Fruit fly (Drosophila melanogaster) whole organism, embryonic: Measurements from ENCODE around the gene ric8a.
A peak's percentile ranks its signal among the peaks of the same experiment; 100 is the strongest.

Source experiments
- BEAF-32 ChIP-seq: fragments of 200-800 bp; sonication (Bioruptor generic); optimal IDR thresholded peaks from 3 replicates; lab custom pipeline; 2017; ENCODE audit warnings: missing biosample characterization, missing genetic modification characterization, mild to moderate bottlenecking, moderate library complexity, missing genetic modification reagents
- CG10147 ChIP-seq: fragments of 200-800 bp; sonication (Bioruptor generic); optimal IDR thresholded peaks from 2 replicates; lab custom pipeline; 2019; ENCODE audit warnings: missing biosample characterization, mild to moderate bottlenecking, missing genetic modification characterization, moderate library complexity
- CG11456 ChIP-seq: fragments of 200-800 bp; sonication (Bioruptor generic); IDR thresholded peaks from 3 replicates; pipeline ENCODE4 v1.3.6; 2022; ENCODE audit warnings: missing biosample characterization, missing genetic modification characterization
- CG12769 ChIP-seq: fragments of 200-800 bp; sonication (Bioruptor generic); optimal IDR thresholded peaks from 2 replicates; lab custom pipeline; 2019; ENCODE audit warnings: missing biosample characterization, mild to moderate bottlenecking, missing genetic modification characterization, moderate library complexity
- CG13287 ChIP-seq: fragments of 200-800 bp; sonication (Bioruptor generic); IDR thresholded peaks from 2 replicates; pipeline ENCODE4 v1.3.6; 2022; ENCODE audit warnings: missing biosample characterization, missing genetic modification characterization; ENCODE audit not compliant: partially characterized antibody
- CG13296 ChIP-seq: fragments of 200-800 bp; sonication (Bioruptor generic); optimal IDR thresholded peaks from 3 replicates; lab custom pipeline; 2018; ENCODE audit warnings: missing biosample characterization, mild to moderate bottlenecking, missing genetic modification characterization
- CG15011 ChIP-seq: fragments of 200-800 bp; sonication (Bioruptor generic); optimal IDR thresholded peaks from 3 replicates; lab custom pipeline; 2018; ENCODE audit warnings: missing biosample characterization, mild to moderate bottlenecking, missing genetic modification characterization
- CG15696 ChIP-seq: fragments of 200-800 bp; sonication (Bioruptor generic); optimal IDR thresholded peaks from 2 replicates; lab custom pipeline; 2019; ENCODE audit warnings: missing biosample characterization, mild to moderate bottlenecking, missing genetic modification characterization, moderate library complexity
- CG16813 ChIP-seq: fragments of 200-800 bp; sonication (Bioruptor generic); IDR thresholded peaks from 3 replicates; pipeline ENCODE4 v1.3.6; 2022; ENCODE audit warnings: missing biosample characterization, missing genetic modification characterization; ENCODE audit not compliant: partially characterized antibody
- CG18619 ChIP-seq: fragments of 200-800 bp; sonication (Bioruptor generic); optimal IDR thresholded peaks from 3 replicates; lab custom pipeline; 2017; ENCODE audit warnings: missing biosample characterization, mild to moderate bottlenecking, missing genetic modification characterization
- CG2199 ChIP-seq: fragments of 200-800 bp; sonication (Bioruptor generic); IDR thresholded peaks from 3 replicates; pipeline ENCODE4 v1.3.6; 2022; ENCODE audit warnings: missing biosample characterization, missing genetic modification characterization
- CG31365 ChIP-seq: fragments of 200-800 bp; sonication (Bioruptor generic); optimal IDR thresholded peaks from 2 replicates; lab custom pipeline; 2018; ENCODE audit warnings: missing biosample characterization, mild to moderate bottlenecking, missing genetic modification characterization
- CG32532 ChIP-seq: fragments of 200-800 bp; sonication (Bioruptor generic); IDR thresholded peaks from 2 replicates; pipeline ENCODE4 v1.3.6; 2022; ENCODE audit warnings: missing biosample characterization, missing genetic modification characterization
- CG9797 ChIP-seq: fragments of 200-800 bp; sonication (Bioruptor generic); optimal IDR thresholded peaks from 3 replicates; lab custom pipeline; 2018; ENCODE audit warnings: missing biosample characterization, mild to moderate bottlenecking, missing genetic modification characterization
- Deaf1 ChIP-seq: fragments of 200-800 bp; optimal IDR thresholded peaks from 3 replicates; lab custom pipeline; 2019; ENCODE audit warnings: missing biosample characterization, mild to moderate bottlenecking, missing genetic modification characterization, moderate library complexity
- Dref ChIP-seq: fragments of 200-800 bp; sonication (Bioruptor generic); IDR thresholded peaks from 2 replicates; pipeline ENCODE4 v1.3.6; 2022; ENCODE audit warnings: missing biosample characterization, missing genetic modification characterization
- Drgx ChIP-seq: fragments of 200-800 bp; sonication (Bioruptor generic); IDR thresholded peaks from 2 replicates; pipeline ENCODE4 v1.3.6; 2022; ENCODE audit warnings: missing biosample characterization, missing genetic modification characterization
- Elba2 ChIP-seq: fragments of 200-800 bp; sonication (Bioruptor generic); optimal IDR thresholded peaks from 3 replicates; lab custom pipeline; 2016; ENCODE audit warnings: missing biosample characterization, missing genetic modification characterization
- Ets65A ChIP-seq: fragments of 200-800 bp; sonication (Bioruptor generic); peaks from one replicate; lab custom pipeline; 2016; ENCODE audit warnings: missing biosample characterization, missing genetic modification characterization
- Hr39 ChIP-seq: fragments of >200 bp; optimal IDR thresholded peaks from 2 replicates; lab custom pipeline; 2017
- Jarid2 ChIP-seq: fragments of 200-800 bp; sonication (Bioruptor generic); optimal IDR thresholded peaks from 3 replicates; lab custom pipeline; 2017; ENCODE audit warnings: mild to moderate bottlenecking, missing biosample characterization, missing genetic modification reagents, missing genetic modification characterization
- Meics ChIP-seq: fragments of 200-800 bp; sonication (Bioruptor generic); optimal IDR thresholded peaks from 2 replicates; lab custom pipeline; 2017; ENCODE audit warnings: missing biosample characterization, mild to moderate bottlenecking, missing genetic modification characterization
- Neu2 ChIP-seq: fragments of 200-800 bp; sonication (Bioruptor generic); optimal IDR thresholded peaks from 3 replicates; lab custom pipeline; 2016; ENCODE audit warnings: missing biosample characterization, missing genetic modification characterization, borderline replicate concordance
- Nf-YB ChIP-seq: fragments of 200-800 bp; sonication (Bioruptor generic); optimal IDR thresholded peaks from 3 replicates; lab custom pipeline; 2019; ENCODE audit warnings: missing biosample characterization, mild to moderate bottlenecking, missing genetic modification characterization, moderate library complexity
- Nf-YC ChIP-seq: fragments of 200-800 bp; optimal IDR thresholded peaks from 3 replicates; lab custom pipeline; 2019; ENCODE audit warnings: missing biosample characterization, mild to moderate bottlenecking, missing genetic modification characterization, moderate library complexity
- NfI ChIP-seq: fragments of 200-800 bp; sonication (Bioruptor generic); optimal IDR thresholded peaks from 3 replicates; lab custom pipeline; 2018; ENCODE audit warnings: missing biosample characterization, mild to moderate bottlenecking, missing genetic modification characterization, moderate library complexity
- Pdp1 ChIP-seq, 2 experiments: fragments of 200-800 bp; sonication (Bioruptor generic); optimal IDR thresholded peaks; 3 replicates each; lab custom pipeline; 2016; ENCODE audit warnings: missing biosample characterization in 2 of 2, missing genetic modification characterization in 2 of 2, mild to moderate bottlenecking in 1 of 2, moderate library complexity in 1 of 2
- Sin3A ChIP-seq: fragments of >200 bp; optimal IDR thresholded peaks from 2 replicates; lab custom pipeline; 2018
- ap ChIP-seq: fragments of 200-800 bp; sonication (Bioruptor generic); IDR thresholded peaks from 2 replicates; pipeline ENCODE4 v1.3.6; 2022; ENCODE audit warnings: missing biosample characterization, missing genetic modification characterization
- bcd ChIP-seq: fragments of 200-800 bp; sonication (Bioruptor generic); optimal IDR thresholded peaks from 2 replicates; lab custom pipeline; 2017; ENCODE audit warnings: missing biosample characterization, mild to moderate bottlenecking, missing genetic modification characterization
- bsh ChIP-seq, 2 experiments: fragments of 200-800 bp; sonication (Bioruptor generic); optimal IDR thresholded peaks; 2 replicates each; lab custom pipeline; 2017 to 2018; ENCODE audit warnings: mild to moderate bottlenecking in 2 of 2, missing biosample characterization in 2 of 2, missing genetic modification characterization in 2 of 2, moderate library complexity in 1 of 2
- cad ChIP-seq: fragments of >200 bp; optimal IDR thresholded peaks from 2 replicates; lab custom pipeline; 2017; ENCODE audit warnings: missing biosample characterization, missing genetic modification characterization
- chinmo ChIP-seq: fragments of 200-800 bp; sonication (Bioruptor generic); IDR thresholded peaks from 4 replicates; pipeline ENCODE4 v1.3.6; 2022; ENCODE audit warnings: missing biosample characterization, missing genetic modification characterization; ENCODE audit not compliant: partially characterized antibody
- corto ChIP-seq: fragments of 200-800 bp; sonication (Bioruptor generic); optimal IDR thresholded peaks from 2 replicates; lab custom pipeline; 2016; ENCODE audit warnings: missing biosample characterization, mild to moderate bottlenecking, missing genetic modification characterization, moderate library complexity
- dysf ChIP-seq: fragments of 200-800 bp; sonication (Bioruptor generic); IDR thresholded peaks from 3 replicates; pipeline ENCODE4 v1.3.6; 2022; ENCODE audit warnings: missing biosample characterization, missing genetic modification characterization
- fru ChIP-seq: fragments of >200 bp; optimal IDR thresholded peaks from 2 replicates; lab custom pipeline; 2017
- gfzf ChIP-seq: fragments of 200-800 bp; sonication (Bioruptor generic); optimal IDR thresholded peaks from 2 replicates; lab custom pipeline; 2016; ENCODE audit warnings: missing biosample characterization, mild to moderate bottlenecking, missing genetic modification characterization, moderate library complexity
- grau ChIP-seq: fragments of 200-800 bp; optimal IDR thresholded peaks from 3 replicates; lab custom pipeline; 2019; ENCODE audit warnings: missing biosample characterization, mild to moderate bottlenecking, missing genetic modification characterization, moderate library complexity
- knrl ChIP-seq: fragments of 200-800 bp; sonication (Bioruptor generic); IDR thresholded peaks from 3 replicates; pipeline ENCODE4 v1.3.6; 2022; ENCODE audit warnings: missing biosample characterization, missing genetic modification characterization; ENCODE audit not compliant: partially characterized antibody
- lbe ChIP-seq: fragments of 200-800 bp; sonication (Bioruptor generic); optimal IDR thresholded peaks from 2 replicates; lab custom pipeline; 2016; ENCODE audit warnings: missing biosample characterization, mild to moderate bottlenecking, missing genetic modification characterization
- lola ChIP-seq, 3 experiments: fragments of >200 bp in 2 of 3; fragments of 200-800 bp in 1 of 3; sonication (Bioruptor generic) in 1 of 3; optimal IDR thresholded peaks; 2 replicates each; lab custom pipeline; 2017 to 2019; ENCODE audit warnings: missing biosample characterization in 3 of 3, missing genetic modification characterization in 3 of 3, mild to moderate bottlenecking in 1 of 3, moderate library complexity in 1 of 3
- luna ChIP-seq: fragments of 200-800 bp; sonication (Bioruptor generic); optimal IDR thresholded peaks from 2 replicates; lab custom pipeline; 2016; ENCODE audit warnings: missing biosample characterization, missing genetic modification characterization
- nom ChIP-seq: fragments of 200-800 bp; sonication (Bioruptor generic); optimal IDR thresholded peaks from 2 replicates; lab custom pipeline; 2017; ENCODE audit warnings: missing biosample characterization, missing genetic modification characterization, mild to moderate bottlenecking, moderate library complexity, missing genetic modification reagents
- p53 ChIP-seq: fragments of 200-800 bp; sonication (Bioruptor generic); optimal IDR thresholded peaks from 2 replicates; lab custom pipeline; 2016; ENCODE audit warnings: missing biosample characterization, missing genetic modification characterization
- sqz ChIP-seq: fragments of 200-800 bp; sonication (Bioruptor generic); optimal IDR thresholded peaks from 3 replicates; lab custom pipeline; 2018; ENCODE audit warnings: missing biosample characterization, mild to moderate bottlenecking, missing genetic modification characterization
- stc ChIP-seq: fragments of 200-800 bp; sonication (Bioruptor generic); IDR thresholded peaks from 2 replicates; pipeline ENCODE4 v1.3.6; 2022; ENCODE audit warnings: missing biosample characterization, missing genetic modification characterization
- tio ChIP-seq: fragments of 200-800 bp; sonication (Bioruptor generic); optimal IDR thresholded peaks from 2 replicates; lab custom pipeline; 2017; ENCODE audit warnings: missing biosample characterization, missing genetic modification characterization, inconsistent platforms
- unc-4 ChIP-seq: fragments of 200-800 bp; sonication (Bioruptor generic); IDR thresholded peaks from 2 replicates; pipeline ENCODE4 v1.3.6; 2022; ENCODE audit warnings: missing biosample characterization, missing genetic modification characterization; ENCODE audit not compliant: partially characterized antibody
- yki ChIP-seq: fragments of >200 bp; optimal IDR thresholded peaks from 3 replicates; lab custom pipeline; 2018

The ric8a gene

dm6 chrX:9297661-9298433 lies 41.9 kb downstream of the ric8a start (continued):
- TF ChIP-seq gfzf (GFP tag; lab: Kevin White, UChicago) (no peak), knrl (GFP tag; lab: Robert Waterston, UW) (no peak), CG32532 (GFP tag; lab: Robert Waterston, UW) (peak; percentile 43; the same call in 1 of the 2 replicates), dysf (no peak), Jarid2 (GFP tag; lab: Kevin White, UChicago) (no peak), CG12769 (no peak), BEAF-32 (GFP tag; lab: Kevin White, UChicago) (no peak), lola (GFP tag; optimal IDR thresholded peaks at IDR 0.05; lab: Kevin White, UChicago) (no peak), Hr39 (lab: Kevin White, UChicago) (no peak), luna (GFP tag; lab: Kevin White, UChicago) (no peak), CG10147 (GFP tag; lab: Kevin White, UChicago) (no peak), p53 (GFP tag; lab: Kevin White, UChicago) (no peak), CG15011 (GFP tag; lab: Kevin White, UChicago) (no peak), Meics (GFP tag; lab: Kevin White, UChicago) (peak; percentile 32), Dref (GFP tag; lab: Robert Waterston, UW) (no peak), bcd (GFP tag; lab: Kevin White, UChicago) (peak; percentile 20), CG13296 (GFP tag; lab: Kevin White, UChicago) (no peak), CG18619 (GFP tag; lab: Kevin White, UChicago) (no peak), cad (GFP tag; lab: Kevin White, UChicago) (no peak), CG15696 (tag; lab: Kevin White, UChicago) (no peak), stc (GFP tag; lab: Robert Waterston, UW) (no peak), NfI (GFP tag; lab: Kevin White, UChicago) (no peak), CG2199 (no peak), Ets65A (peak; percentile 25), fru (lab: Kevin White, UChicago) (no peak), Sin3A (lab: Kevin White, UChicago) (no peak), CG9797 (GFP tag; lab: Kevin White, UChicago) (no peak), ap (no peak), Pdp1 (GFP tag; optimal IDR thresholded peaks at IDR 0.05; lab: Kevin White, UChicago) (peak in 1 of 2 experiments; percentile 20)

- TF ChIP-seq yki (peak; percentile 34), CG16813 (GFP tag; lab: Robert Waterston, UW) (no peak), chinmo (0 out of 4 replicates have a peak, but pooled peaks have one; percentile 16), bsh (GFP tag; optimal IDR thresholded peaks at IDR 0.05; lab: Kevin White, UChicago) (peak in 1 of 2 experiments; percentile 91), Deaf1 (tag; lab: Kevin White, UChicago) (peak; percentile 63), lbe (peak; percentile 8), Neu2 (GFP tag; lab: Kevin White, UChicago) (no peak), Drgx (peak; percentile 98), nom (GFP tag; lab: Kevin White, UChicago) (peak; percentile 97), Nf-YB (peak; percentile 93), unc-4 (0 out of 2 replicates have a peak, but pooled peaks have one; percentile 20), CG31365 (tag; lab: Kevin White, UChicago) (no peak), tio (no peak), corto (peak; percentile 13), fru (lab: Kevin White, UChicago) (no peak), CG13287 (GFP tag; lab: Robert Waterston, UW) (0 out of 2 replicates have a peak, but pooled peaks have one; percentile 20), CG11456 (GFP tag; lab: Robert Waterston, UW) (no peak), Elba2 (GFP tag; lab: Kevin White, UChicago) (no peak), Nf-YC (peak; percentile 95), sqz (peak; percentile 79), grau (no peak), Jarid2 (GFP tag; lab: Kevin White, UChicago) (peak; percentile 3)
Measured at dm6 chrX:9305735-9306134, 49.8 kb downstream of the ric8a start.
